Worm (Caenorhabditis elegans) whole organism, midembryonic: ENCODE measurements around the gene M163.22.

Experiments
- cog-1 ChIP-seq: sonication (generic microtip); optimal IDR thresholded peaks from 2 replicates; lab custom pipeline; 2016; ENCODE audit warnings: missing genetic modification characterization, missing compliant biosample characterization
- flt-1 ChIP-seq: fragments of 200-800 bp; sonication (Bioruptor generic); IDR thresholded peaks from 2 replicates; pipeline ENCODE4 v1.3.6; 2022; ENCODE audit warnings: missing genetic modification characterization, missing compliant biosample characterization
- klf-2 ChIP-seq: fragments of 200-800 bp; sonication (Bioruptor generic); conservative IDR thresholded peaks from 2 replicates; pipeline ENCODE4 v1.3.6; 2022; ENCODE audit warnings: missing genetic modification reagents, missing genetic modification characterization, missing compliant biosample characterization

ce11 chrX:14423105-14423504 lies 42.6 kb upstream of the M163.22 start, which contains the start of gene fipr-3:
- TF ChIP-seq cog-1 (tag; lab: Kevin White, UChicago) (no peak), flt-1 (GFP tag; lab: Robert Waterston, UW) (no peak), klf-2 (GFP tag; lab: Robert Waterston, UW) (no peak)
